Worm (Caenorhabditis elegans): ENCODE results near the gene arrd-10.

Gene arrd-10

ce11 chrII:12918960-12919553 is 20.8 kb upstream of the arrd-10 start, which contains the start of the genes F58G1.2 and wago-4 (continued):
- TF ChIP-seq fkh-4 (tag; optimal IDR thresholded peaks at IDR 0.05; ENCODE audit: borderline replicate concordance) (no peak), nhr-76 (tag; optimal IDR thresholded peaks at IDR 0.05) (no peak), nhr-71 (tag; optimal IDR thresholded peaks at IDR 0.05) (no peak), egl-13 (tag; optimal IDR thresholded peaks at IDR 0.05) (no peak), zip-4 (GFP tag; optimal IDR thresholded peaks at IDR 0.05) (no peak), nhr-28 (tag; optimal IDR thresholded peaks at IDR 0.05) (no peak), vab-15 (tag; optimal IDR thresholded peaks at IDR 0.05) (no peak), dsc-1 (tag; optimal IDR thresholded peaks at IDR 0.05) (no peak), nhr-47 (tag; optimal IDR thresholded peaks at IDR 0.05) (no peak), zag-1 (tag; optimal IDR thresholded peaks at IDR 0.05) (no peak), nhr-237 (tag; optimal IDR thresholded peaks at IDR 0.05) (no peak), rnt-1 (tag; optimal IDR thresholded peaks at IDR 0.05) (peak; percentile 10), mep-1 (tag; optimal IDR thresholded peaks at IDR 0.05) (peak; percentile 8), skn-1 (tag; optimal IDR thresholded peaks at IDR 0.05) (peak; percentile 35), lin-39 (tag; optimal IDR thresholded peaks at IDR 0.05) (no peak), elt-3 (tag; optimal IDR thresholded peaks at IDR 0.05) (no peak), ztf-4 (tag; optimal IDR thresholded peaks at IDR 0.05) (no peak), C04F5.9 (tag; optimal IDR thresholded peaks at IDR 0.05) (no peak), elt-2 (tag; optimal IDR thresholded peaks at IDR 0.05) (no peak), nhr-11 (tag; optimal IDR thresholded peaks at IDR 0.05) (no peak), hlh-17 (GFP tag; optimal IDR thresholded peaks at IDR 0.05; ENCODE audit: borderline replicate concordance) (no peak), blmp-1 (tag; optimal IDR thresholded peaks at IDR 0.05) (no peak), mdl-1 (tag; optimal IDR thresholded peaks at IDR 0.05) (no peak), mab-9 (GFP tag; IDR thresholded peaks at IDR 0.05) (no peak), nhr-85 (tag) (peak; percentile 68), pax-3 (tag; optimal IDR thresholded peaks at IDR 0.05) (no peak), fos-1 (tag; optimal IDR thresholded peaks at IDR 0.05) (no peak), snu-23 (GFP tag; optimal IDR thresholded peaks at IDR 0.05) (no peak), hlh-4 (tag; optimal IDR thresholded peaks at IDR 0.05) (no peak), lin-14 (GFP tag; optimal IDR thresholded peaks at IDR 0.05) (no peak), xbp-1 (tag; optimal IDR thresholded peaks at IDR 0.05) (no peak), sptf-1 (tag; optimal IDR thresholded peaks at IDR 0.05) (no peak), C34B4.2 (tag; optimal IDR thresholded peaks at IDR 0.05) (no peak), fkh-10 (GFP tag; optimal IDR thresholded peaks at IDR 0.05) (no peak), swsn-7 (tag; optimal IDR thresholded peaks at IDR 0.05) (no peak)

- TF ChIP-seq ztf-11 (tag; optimal IDR thresholded peaks at IDR 0.05) (no peak), lin-35 (GFP tag; optimal IDR thresholded peaks at IDR 0.05) (no peak), nhr-90 (tag; optimal IDR thresholded peaks at IDR 0.05; ENCODE audit: poor library complexity) (no peak), nhr-237 (tag; optimal IDR thresholded peaks at IDR 0.05) (no peak), nhr-77 (tag; optimal IDR thresholded peaks at IDR 0.05) (no peak), unc-62 (GFP tag; optimal IDR thresholded peaks at IDR 0.05) (no peak), ama-1 (optimal IDR thresholded peaks at IDR 0.05) (no peak), ztf-4 (tag; optimal IDR thresholded peaks at IDR 0.05) (no peak), lsy-2 (tag; optimal IDR thresholded peaks at IDR 0.05) (no peak), alr-1 (tag; optimal IDR thresholded peaks at IDR 0.05; ENCODE audit: borderline replicate concordance) (no peak), blmp-1 (tag; optimal IDR thresholded peaks at IDR 0.05) (no peak), pag-3 (tag; optimal IDR thresholded peaks at IDR 0.05; ENCODE audit: borderline replicate concordance, insufficient read depth) (no peak), hlh-17 (GFP tag; optimal IDR thresholded peaks at IDR 0.05; ENCODE audit: borderline replicate concordance) (no peak), mab-9 (GFP tag; IDR thresholded peaks at IDR 0.05) (no peak), rnt-1 (tag; optimal IDR thresholded peaks at IDR 0.05) (no peak), tlp-1 (tag; optimal IDR thresholded peaks at IDR 0.05) (no peak)
Observed at ce11 chrII:12921478-12921877, 18.4 kb upstream of the arrd-10 start.
